Fruit fly (Drosophila melanogaster) whole organism, embryonic: ENCODE results near the gene Dph3.
A peak's percentile ranks its signal among the peaks of the same experiment; 100 is the strongest.

Experiments
- Bgb ChIP-seq: fragments of 200-800 bp; sonication (Bioruptor generic); IDR thresholded peaks from 2 replicates; pipeline ENCODE4 v1.3.6; 2022; ENCODE audit warnings: missing biosample characterization, missing genetic modification characterization; ENCODE audit not compliant: partially characterized antibody
- C15 ChIP-seq: fragments of 200-800 bp; sonication (Bioruptor generic); IDR thresholded peaks from 3 replicates; pipeline ENCODE4 v1.3.6; 2022; ENCODE audit warnings: missing biosample characterization, missing genetic modification characterization
- CG11247 ChIP-seq: fragments of 200-800 bp; sonication (Bioruptor generic); IDR thresholded peaks from 2 replicates; pipeline ENCODE4 v1.3.6; 2022; ENCODE audit warnings: missing biosample characterization, missing genetic modification characterization
- CG15696 ChIP-seq: fragments of 200-800 bp; sonication (Bioruptor generic); optimal IDR thresholded peaks from 2 replicates; lab custom pipeline; 2019; ENCODE audit warnings: missing biosample characterization, mild to moderate bottlenecking, missing genetic modification characterization, moderate library complexity
- CG1832 ChIP-seq: fragments of 200-800 bp; sonication (Bioruptor generic); optimal IDR thresholded peaks from 2 replicates; lab custom pipeline; 2017; ENCODE audit warnings: missing biosample characterization, mild to moderate bottlenecking, missing genetic modification characterization, inconsistent platforms
- CG2129 ChIP-seq: fragments of 200-800 bp; sonication (Bioruptor generic); IDR thresholded peaks from 2 replicates; pipeline ENCODE4 v1.3.6; 2022; ENCODE audit warnings: missing biosample characterization, missing genetic modification characterization; ENCODE audit not compliant: partially characterized antibody
- CG2712 ChIP-seq: fragments of 200-800 bp; optimal IDR thresholded peaks from 3 replicates; lab custom pipeline; 2019; ENCODE audit warnings: missing biosample characterization, mild to moderate bottlenecking, missing genetic modification characterization, moderate library complexity
- CG3065 ChIP-seq: fragments of 200-800 bp; sonication (Bioruptor generic); optimal IDR thresholded peaks from 2 replicates; lab custom pipeline; 2016; ENCODE audit warnings: missing biosample characterization, missing genetic modification characterization
- CG31365 ChIP-seq: fragments of 200-800 bp; sonication (Bioruptor generic); optimal IDR thresholded peaks from 2 replicates; lab custom pipeline; 2018; ENCODE audit warnings: missing biosample characterization, mild to moderate bottlenecking, missing genetic modification characterization
- CG3726 ChIP-seq: fragments of 200-800 bp; sonication (Bioruptor generic); IDR thresholded peaks from 3 replicates; pipeline ENCODE4, ENCODE4 v1.3.6; 2022; ENCODE audit warnings: missing biosample characterization, missing genetic modification characterization
- CG4424 ChIP-seq: fragments of 200-800 bp; sonication (Bioruptor generic); optimal IDR thresholded peaks from 3 replicates; lab custom pipeline; 2016; ENCODE audit warnings: missing biosample characterization, missing genetic modification characterization
- CG4820 ChIP-seq: fragments of 200-800 bp; sonication (Bioruptor generic); optimal IDR thresholded peaks from 3 replicates; lab custom pipeline; 2016; ENCODE audit warnings: missing biosample characterization, missing genetic modification characterization
- CG7963 ChIP-seq: fragments of 200-800 bp; sonication (Bioruptor generic); IDR thresholded peaks from 3 replicates; pipeline ENCODE4 v1.3.6; 2022; ENCODE audit warnings: missing biosample characterization, missing genetic modification characterization; ENCODE audit not compliant: partially characterized antibody
- CG8281 ChIP-seq: fragments of 200-800 bp; sonication (Bioruptor generic); optimal IDR thresholded peaks from 2 replicates; lab custom pipeline; 2018; ENCODE audit warnings: missing biosample characterization, mild to moderate bottlenecking, missing genetic modification characterization, moderate library complexity
- CG9727 ChIP-seq: fragments of 200-800 bp; sonication (Bioruptor generic); optimal IDR thresholded peaks from 3 replicates; lab custom pipeline; 2017; ENCODE audit warnings: missing biosample characterization, mild to moderate bottlenecking, missing genetic modification characterization
- CG9932 ChIP-seq: fragments of 200-800 bp; sonication (Bioruptor generic); IDR thresholded peaks from 2 replicates; pipeline ENCODE4 v1.3.6; 2022; ENCODE audit warnings: missing biosample characterization, missing genetic modification characterization
- D19A ChIP-seq: fragments of 200-800 bp; optimal IDR thresholded peaks from 3 replicates; lab custom pipeline; 2019; ENCODE audit warnings: missing biosample characterization, mild to moderate bottlenecking, missing genetic modification characterization, moderate library complexity
- Dip2 ChIP-seq: fragments of 200-800 bp; sonication (Bioruptor generic); IDR thresholded peaks from 2 replicates; pipeline ENCODE4 v1.3.6; 2022; ENCODE audit warnings: missing biosample characterization, missing genetic modification characterization
- Fer2 ChIP-seq: fragments of 200-800 bp; sonication (Bioruptor generic); optimal IDR thresholded peaks from 2 replicates; lab custom pipeline; 2018; ENCODE audit warnings: missing biosample characterization, mild to moderate bottlenecking, missing genetic modification characterization, moderate library complexity
- GATAe ChIP-seq: fragments of 200-800 bp; sonication (Bioruptor generic); conservative IDR thresholded peaks from 2 replicates; pipeline ENCODE4 v1.3.6; 2022; ENCODE audit warnings: missing biosample characterization, missing genetic modification characterization
- H2.0 ChIP-seq: fragments of 200-800 bp; sonication (Bioruptor generic); IDR thresholded peaks from 2 replicates; pipeline ENCODE4 v1.3.6; 2022; ENCODE audit warnings: missing biosample characterization, missing genetic modification characterization
- Mad ChIP-seq: fragments of 200-800 bp; sonication (Bioruptor generic); optimal IDR thresholded peaks from 2 replicates; lab custom pipeline; 2016; ENCODE audit warnings: missing biosample characterization, missing genetic modification characterization
- Max ChIP-seq: fragments of 200-800 bp; sonication (Bioruptor generic); optimal IDR thresholded peaks from 2 replicates; lab custom pipeline; 2016; ENCODE audit warnings: missing biosample characterization, mild to moderate bottlenecking, missing genetic modification characterization
- Mrtf ChIP-seq: fragments of 200-800 bp; sonication (Bioruptor generic); IDR thresholded peaks from 3 replicates; pipeline ENCODE4 v1.3.6; 2022; ENCODE audit warnings: missing biosample characterization, missing genetic modification characterization
- NC2α ChIP-seq: fragments of 200-800 bp; sonication (Bioruptor generic); optimal IDR thresholded peaks from 2 replicates; lab custom pipeline; 2016; ENCODE audit warnings: missing biosample characterization, missing genetic modification characterization
- Rfx ChIP-seq: fragments of 200-800 bp; sonication (Bioruptor generic); IDR thresholded peaks from 2 replicates; pipeline ENCODE4 v1.3.6; 2022; ENCODE audit warnings: missing biosample characterization, missing genetic modification characterization
- Sox102F ChIP-seq: fragments of 200-800 bp; sonication (Bioruptor generic); optimal IDR thresholded peaks from 2 replicates; lab custom pipeline; 2018; ENCODE audit warnings: missing biosample characterization, mild to moderate bottlenecking, missing genetic modification characterization, moderate library complexity
- Tbp ChIP-seq: fragments of >200 bp; optimal IDR thresholded peaks from 2 replicates; lab custom pipeline; 2018; ENCODE audit warnings: missing biosample characterization, missing genetic modification characterization
- ato ChIP-seq: fragments of 200-800 bp; sonication (Bioruptor generic); IDR thresholded peaks from 2 replicates; pipeline ENCODE4 v1.3.6; 2022; ENCODE audit warnings: missing biosample characterization, missing genetic modification characterization; ENCODE audit not compliant: partially characterized antibody
- bbx ChIP-seq: fragments of 200-800 bp; sonication (Bioruptor generic); IDR thresholded peaks from 2 replicates; pipeline ENCODE4 v1.3.6; 2022; ENCODE audit warnings: missing biosample characterization, missing genetic modification characterization; ENCODE audit not compliant: partially characterized antibody
- bcd ChIP-seq: fragments of 200-800 bp; sonication (Bioruptor generic); optimal IDR thresholded peaks from 2 replicates; lab custom pipeline; 2017; ENCODE audit warnings: missing biosample characterization, mild to moderate bottlenecking, missing genetic modification characterization
- bigmax ChIP-seq: fragments of 200-800 bp; sonication (Bioruptor generic); optimal IDR thresholded peaks from 2 replicates; lab custom pipeline; 2018; ENCODE audit warnings: missing biosample characterization, mild to moderate bottlenecking, missing genetic modification characterization
- cad ChIP-seq: fragments of >200 bp; optimal IDR thresholded peaks from 2 replicates; lab custom pipeline; 2017; ENCODE audit warnings: missing biosample characterization, missing genetic modification characterization
- corto ChIP-seq: fragments of 200-800 bp; sonication (Bioruptor generic); optimal IDR thresholded peaks from 2 replicates; lab custom pipeline; 2016; ENCODE audit warnings: missing biosample characterization, mild to moderate bottlenecking, missing genetic modification characterization, moderate library complexity
- crp ChIP-seq, 2 experiments: fragments of 200-800 bp; sonication (Bioruptor generic); optimal IDR thresholded peaks; 2 replicates in 1 of 2; 3 replicates in 1 of 2; lab custom pipeline; 2017; ENCODE audit warnings: missing biosample characterization in 2 of 2, missing genetic modification characterization in 2 of 2, mild to moderate bottlenecking in 1 of 2, moderate library complexity in 1 of 2
- da ChIP-seq: fragments of 200-800 bp; sonication (Bioruptor generic); optimal IDR thresholded peaks from 2 replicates; lab custom pipeline; 2016; ENCODE audit warnings: missing biosample characterization, missing genetic modification characterization
- ewg ChIP-seq: fragments of 200-800 bp; sonication (Bioruptor generic); optimal IDR thresholded peaks from 3 replicates; lab custom pipeline; 2017; ENCODE audit warnings: mild to moderate bottlenecking, missing biosample characterization, missing genetic modification reagents, missing genetic modification characterization
- fd102C ChIP-seq: fragments of 200-800 bp; sonication (Bioruptor generic); optimal IDR thresholded peaks from 2 replicates; lab custom pipeline; 2018; ENCODE audit warnings: missing biosample characterization, mild to moderate bottlenecking, missing genetic modification characterization, moderate library complexity
- fd3F ChIP-seq: fragments of 200-800 bp; sonication (Bioruptor generic); optimal IDR thresholded peaks from 2 replicates; lab custom pipeline; 2018; ENCODE audit warnings: missing biosample characterization, mild to moderate bottlenecking, missing genetic modification characterization, moderate library complexity
- gsb ChIP-seq: fragments of 200-800 bp; sonication (Bioruptor generic); IDR thresholded peaks from 2 replicates; pipeline ENCODE4 v1.3.6; 2022; ENCODE audit warnings: missing biosample characterization, missing genetic modification characterization
- gt ChIP-seq: fragments of 200-800 bp; sonication (Bioruptor generic); IDR thresholded peaks from 2 replicates; pipeline ENCODE4 v1.3.6; 2022; ENCODE audit warnings: missing biosample characterization, missing genetic modification characterization
- onecut ChIP-seq: fragments of 200-800 bp; sonication (Bioruptor generic); IDR thresholded peaks from 2 replicates; pipeline ENCODE4 v1.3.6; 2022; ENCODE audit warnings: missing biosample characterization, missing genetic modification characterization
- pb ChIP-seq: fragments of 200-800 bp; sonication (Bioruptor generic); optimal IDR thresholded peaks from 3 replicates; lab custom pipeline; 2016; ENCODE audit warnings: missing biosample characterization, missing genetic modification characterization
- sens-2 ChIP-seq: fragments of 200-800 bp; sonication (Bioruptor generic); IDR thresholded peaks from 2 replicates; pipeline ENCODE4 v1.3.6; 2022; ENCODE audit warnings: missing biosample characterization, missing genetic modification characterization
- sisA ChIP-seq: fragments of 200-800 bp; sonication (Bioruptor generic); IDR thresholded peaks from 2 replicates; pipeline ENCODE4 v1.3.6; 2022; ENCODE audit warnings: missing biosample characterization, missing genetic modification characterization
- slou ChIP-seq: fragments of 200-800 bp; sonication (Bioruptor generic); optimal IDR thresholded peaks from 3 replicates; lab custom pipeline; 2016; ENCODE audit warnings: missing biosample characterization, missing genetic modification characterization
- slp2 ChIP-seq: fragments of 200-800 bp; sonication (Bioruptor generic); optimal IDR thresholded peaks from 2 replicates; lab custom pipeline; 2016; ENCODE audit warnings: missing biosample characterization, missing genetic modification characterization
- sna ChIP-seq: fragments of 200-800 bp; sonication (Bioruptor generic); IDR thresholded peaks from 2 replicates; pipeline ENCODE4 v1.3.6; 2022; ENCODE audit warnings: missing biosample characterization, missing genetic modification characterization; ENCODE audit not compliant: partially characterized antibody
- zfh2 ChIP-seq: fragments of 200-800 bp; sonication (Bioruptor generic); optimal IDR thresholded peaks from 2 replicates; lab custom pipeline; 2016; ENCODE audit warnings: missing biosample characterization, missing genetic modification characterization

The Dph3 gene

dm6 chr3R:11221437-11222230 is 10.1 kb upstream of the Dph3 start, which contains the start of the genes CG6693 and RpL3 (continued):
- TF ChIP-seq CG3065 (GFP tag; lab: Kevin White, UChicago) (peak; percentile 18), sisA (no peak), bcd (GFP tag; lab: Kevin White, UChicago) (peak; percentile 79), CG15696 (tag; lab: Kevin White, UChicago) (peak; percentile 42), slou (GFP tag; lab: Kevin White, UChicago) (peak; percentile 56), gsb (GFP tag; lab: Robert Waterston, UW) (peak; percentile 47; the same call in 1 of the 2 replicates), ewg (GFP tag; lab: Kevin White, UChicago) (peak; percentile 41), onecut (peak; percentile 84), CG8281 (tag; lab: Kevin White, UChicago) (peak; percentile 30), fd3F (peak; percentile 53), Dip2 (GFP tag; lab: Robert Waterston, UW) (no peak), D19A (tag; lab: Kevin White, UChicago) (peak; percentile 68), Fer2 (tag; lab: Kevin White, UChicago) (peak; percentile 28), CG9727 (GFP tag; lab: Kevin White, UChicago) (peak; percentile 77), pb (GFP tag; lab: Kevin White, UChicago) (peak; percentile 52), CG4820 (GFP tag; lab: Kevin White, UChicago) (peak; percentile 54), sens-2 (GFP tag; lab: Robert Waterston, UW) (peak; percentile 71), H2.0 (GFP tag; lab: Robert Waterston, UW) (peak; percentile 47), zfh2 (GFP tag; lab: Kevin White, UChicago) (no peak), bigmax (GFP tag; lab: Kevin White, UChicago) (peak; percentile 99), corto (GFP tag; lab: Kevin White, UChicago) (no peak), da (GFP tag; lab: Kevin White, UChicago) (no peak), Tbp (GFP tag; lab: Kevin White, UChicago) (peak; percentile 83), C15 (GFP tag; lab: Robert Waterston, UW) (peak; percentile 47; the same call in 1 of the 3 replicates), crp (GFP tag; optimal IDR thresholded peaks at IDR 0.05; lab: Kevin White, UChicago) (peak in 1 of 2 experiments; percentile 34), CG11247 (GFP tag; lab: Robert Waterston, UW) (peak; percentile 73), CG9932 (GFP tag; lab: Robert Waterston, UW) (peak; percentile 63), Mrtf (GFP tag; lab: Robert Waterston, UW) (peak; percentile 51; the same call in 1 of the 3 replicates), CG3726 (no peak), CG7963 (GFP tag; lab: Robert Waterston, UW) (no peak), gt (GFP tag; lab: Robert Waterston, UW) (no peak), ato (GFP tag; lab: Robert Waterston, UW) (peak; percentile 57), bbx (GFP tag; lab: Robert Waterston, UW) (peak; percentile 63; the same call in 1 of the 2 replicates), CG2712 (tag; lab: Kevin White, UChicago) (peak; percentile 70), Bgb (peak; percentile 51; the same call in 1 of the 2 replicates), CG31365 (tag; lab: Kevin White, UChicago) (peak; percentile 85), CG1832 (GFP tag; lab: Kevin White, UChicago) (no peak), CG2129 (GFP tag; lab: Robert Waterston, UW) (no peak), GATAe (GFP tag; lab: Robert Waterston, UW) (no peak), Max (GFP tag; lab: Kevin White, UChicago) (peak; percentile 86), fd102C (peak; percentile 74), cad (GFP tag; lab: Kevin White, UChicago) (no peak), NC2α (GFP tag; lab: Kevin White, UChicago) (peak; percentile 88), Mad (GFP tag; lab: Kevin White, UChicago) (peak; percentile 50), Sox102F (no peak), slp2 (GFP tag; lab: Kevin White, UChicago) (peak; percentile 37), CG4424 (GFP tag; lab: Kevin White, UChicago) (peak; percentile 56), Rfx (GFP tag; lab: Robert Waterston, UW) (peak; percentile 82), sna (GFP tag; lab: Robert Waterston, UW) (no peak)
